Fruit fly (Drosophila melanogaster) whole organism, pupa: ENCODE results near the gene amd.
A peak's percentile ranks its signal among the peaks of the same experiment; 100 is the strongest.

Source experiments
- CG10348 ChIP-seq: fragments of 200-800 bp; sonication (Bioruptor generic); IDR thresholded peaks from 2 replicates; pipeline ENCODE4 v1.3.6; 2022; ENCODE audit warnings: missing biosample characterization, missing genetic modification characterization
- CG12605 ChIP-seq: fragments of 200-800 bp; sonication (Bioruptor generic); IDR thresholded peaks from 2 replicates; pipeline ENCODE4 v1.3.6; 2022; ENCODE audit warnings: missing biosample characterization, missing genetic modification characterization
- CG13204 ChIP-seq: fragments of 200-800 bp; sonication (Bioruptor generic); optimal IDR thresholded peaks from 2 replicates; lab custom pipeline; 2018; ENCODE audit warnings: missing biosample characterization, mild to moderate bottlenecking, missing genetic modification characterization, moderate library complexity
- CG14655 ChIP-seq: fragments of 200-800 bp; sonication (Bioruptor generic); optimal IDR thresholded peaks from 3 replicates; lab custom pipeline; 2017; ENCODE audit warnings: mild to moderate bottlenecking, missing biosample characterization, missing genetic modification reagents, missing genetic modification characterization
- CG15710 ChIP-seq: fragments of 200-800 bp; sonication (Bioruptor generic); optimal IDR thresholded peaks from 2 replicates; lab custom pipeline; 2018; ENCODE audit warnings: missing biosample characterization, mild to moderate bottlenecking, missing genetic modification characterization, moderate library complexity
- CG32121 ChIP-seq: fragments of 200-800 bp; sonication (Bioruptor generic); IDR thresholded peaks from 2 replicates; pipeline ENCODE4 v1.3.6; 2022; ENCODE audit warnings: missing biosample characterization, missing genetic modification characterization
- CG9948 ChIP-seq: fragments of 200-800 bp; sonication (Bioruptor generic); optimal IDR thresholded peaks from 2 replicates; lab custom pipeline; 2018; ENCODE audit warnings: missing biosample characterization, mild to moderate bottlenecking, missing genetic modification characterization, moderate library complexity
- EcR ChIP-seq: fragments of 200-800 bp; sonication (Bioruptor generic); optimal IDR thresholded peaks from 3 replicates; lab custom pipeline; 2019; ENCODE audit warnings: missing biosample characterization, missing genetic modification characterization, mild to moderate bottlenecking, moderate library complexity, missing genetic modification reagents
- Pif1A ChIP-seq: fragments of 200-800 bp; sonication (Bioruptor generic); optimal IDR thresholded peaks from 3 replicates; lab custom pipeline; 2016; ENCODE audit warnings: missing biosample characterization, missing genetic modification characterization
- Pif1B ChIP-seq: fragments of 200-800 bp; sonication (Bioruptor generic); optimal IDR thresholded peaks from 3 replicates; lab custom pipeline; 2016; ENCODE audit warnings: missing biosample characterization, missing genetic modification characterization
- fd96Ca ChIP-seq: fragments of 200-800 bp; sonication (Bioruptor generic); IDR thresholded peaks from 3 replicates; pipeline ENCODE4 v1.3.6; 2022; ENCODE audit warnings: missing biosample characterization, missing genetic modification characterization
- rn ChIP-seq: fragments of 200-800 bp; sonication (Bioruptor generic); IDR thresholded peaks from 2 replicates; pipeline ENCODE4 v1.3.6; 2022; ENCODE audit warnings: missing biosample characterization, missing genetic modification characterization

dm6 chr2L:19163143-19163974, 53.4 kb downstream of the amd start:
- TF ChIP-seq CG14655 (GFP tag; lab: Kevin White, UChicago) (peak; percentile 22), CG12605 (GFP tag; lab: Robert Waterston, UW) (no peak), CG15710 (tag; lab: Kevin White, UChicago) (no peak), rn (GFP tag; lab: Robert Waterston, UW) (no peak), fd96Ca (peak; percentile 28; the same call in 1 of the 3 replicates), EcR (GFP tag; lab: Kevin White, UChicago) (peak; percentile 82), CG32121 (GFP tag; lab: Robert Waterston, UW) (peak; percentile 23; the same call in 1 of the 2 replicates), Pif1B (no peak), CG13204 (GFP tag; lab: Kevin White, UChicago) (peak; percentile 32), CG9948 (tag; lab: Kevin White, UChicago) (peak; percentile 19), CG10348 (no peak), Pif1A (GFP tag; lab: Kevin White, UChicago) (no peak)
